Fruit fly (Drosophila melanogaster) whole organism, embryonic: ENCODE measurements around the gene CG9961.
A peak's percentile ranks its signal among the peaks of the same experiment; 100 is the strongest.

Experiments used
- Antp ChIP-seq: fragments of 200-800 bp; sonication (Bioruptor generic); optimal IDR thresholded peaks from 3 replicates; lab custom pipeline; 2016; ENCODE audit warnings: missing biosample characterization, missing genetic modification characterization
- CG10267 ChIP-seq: fragments of 200-800 bp; sonication (Bioruptor generic); optimal IDR thresholded peaks from 2 replicates; lab custom pipeline; 2018; ENCODE audit warnings: missing biosample characterization, mild to moderate bottlenecking, missing genetic modification characterization, moderate library complexity
- CG10274 ChIP-seq: fragments of 200-800 bp; sonication (Bioruptor generic); optimal IDR thresholded peaks from 3 replicates; lab custom pipeline; 2017; ENCODE audit warnings: missing biosample characterization, mild to moderate bottlenecking, missing genetic modification characterization
- CG10321 ChIP-seq: fragments of 200-800 bp; sonication (Bioruptor generic); IDR thresholded peaks from 2 replicates; pipeline ENCODE4 v1.3.6; 2022; ENCODE audit warnings: missing biosample characterization, missing genetic modification characterization
- CG11696 ChIP-seq: fragments of 200-800 bp; sonication (Bioruptor generic); IDR thresholded peaks from 2 replicates; pipeline ENCODE4 v1.3.6; 2022; ENCODE audit warnings: missing biosample characterization, missing genetic modification characterization
- CG1233 ChIP-seq: fragments of 200-800 bp; sonication (Bioruptor generic); optimal IDR thresholded peaks from 4 replicates; lab custom pipeline; 2018; ENCODE audit warnings: missing biosample characterization, mild to moderate bottlenecking, missing genetic modification characterization
- CG12659 ChIP-seq: fragments of 200-800 bp; sonication (Bioruptor generic); optimal IDR thresholded peaks from 3 replicates; lab custom pipeline; 2017; ENCODE audit warnings: mild to moderate bottlenecking, missing biosample characterization, missing genetic modification reagents, missing genetic modification characterization
- CG12769 ChIP-seq: fragments of 200-800 bp; sonication (Bioruptor generic); optimal IDR thresholded peaks from 2 replicates; lab custom pipeline; 2019; ENCODE audit warnings: missing biosample characterization, mild to moderate bottlenecking, missing genetic modification characterization, moderate library complexity
- CG13296 ChIP-seq: fragments of 200-800 bp; sonication (Bioruptor generic); optimal IDR thresholded peaks from 3 replicates; lab custom pipeline; 2018; ENCODE audit warnings: missing biosample characterization, mild to moderate bottlenecking, missing genetic modification characterization
- CG13894 ChIP-seq: fragments of 200-800 bp; sonication (Bioruptor generic); optimal IDR thresholded peaks from 3 replicates; lab custom pipeline; 2018; ENCODE audit warnings: missing biosample characterization, mild to moderate bottlenecking, missing genetic modification characterization, moderate library complexity
- CG18599 ChIP-seq: fragments of 200-800 bp; sonication (Bioruptor generic); optimal IDR thresholded peaks from 3 replicates; lab custom pipeline; 2017; ENCODE audit warnings: missing biosample characterization, missing genetic modification characterization, mild to moderate bottlenecking, moderate library complexity, missing genetic modification reagents
- CG2120 ChIP-seq: fragments of 200-800 bp; sonication (Bioruptor generic); optimal IDR thresholded peaks from 3 replicates; lab custom pipeline; 2016; ENCODE audit warnings: missing biosample characterization, missing genetic modification characterization
- CG30403 ChIP-seq: fragments of 200-800 bp; sonication (Bioruptor generic); optimal IDR thresholded peaks from 3 replicates; lab custom pipeline; 2016; ENCODE audit warnings: missing biosample characterization, missing genetic modification characterization
- CG3281 ChIP-seq: fragments of 200-800 bp; sonication (Bioruptor generic); optimal IDR thresholded peaks from 3 replicates; lab custom pipeline; 2017; ENCODE audit warnings: missing biosample characterization, mild to moderate bottlenecking, missing genetic modification characterization
- CG33557 ChIP-seq: fragments of 200-800 bp; sonication (Bioruptor generic); optimal IDR thresholded peaks from 2 replicates; lab custom pipeline; 2019; ENCODE audit warnings: missing biosample characterization, mild to moderate bottlenecking, missing genetic modification characterization, moderate library complexity
- CG4328 ChIP-seq: fragments of 200-800 bp; sonication (Bioruptor generic); optimal IDR thresholded peaks from 3 replicates; lab custom pipeline; 2017; ENCODE audit warnings: missing biosample characterization, missing genetic modification reagents, missing genetic modification characterization
- CG4424 ChIP-seq: fragments of 200-800 bp; sonication (Bioruptor generic); optimal IDR thresholded peaks from 3 replicates; lab custom pipeline; 2016; ENCODE audit warnings: missing biosample characterization, missing genetic modification characterization
- CG5953 ChIP-seq: fragments of 200-800 bp; sonication (Bioruptor generic); IDR thresholded peaks from 2 replicates; pipeline ENCODE4 v1.3.6; 2022; ENCODE audit warnings: missing biosample characterization, missing genetic modification characterization
- CG7372 ChIP-seq: fragments of 200-800 bp; sonication (Bioruptor generic); IDR thresholded peaks from 2 replicates; pipeline ENCODE4 v1.3.6; 2022; ENCODE audit warnings: missing biosample characterization, missing genetic modification characterization
- CG7987 ChIP-seq: fragments of 200-800 bp; sonication (Bioruptor generic); optimal IDR thresholded peaks from 2 replicates; lab custom pipeline; 2018; ENCODE audit warnings: missing biosample characterization, mild to moderate bottlenecking, missing genetic modification characterization, moderate library complexity
- CG8944 ChIP-seq: fragments of 200-800 bp; sonication (Bioruptor generic); optimal IDR thresholded peaks from 3 replicates; lab custom pipeline; 2016; ENCODE audit warnings: missing biosample characterization, missing genetic modification characterization
- CTCF ChIP-seq: fragments of 200-800 bp; sonication (Bioruptor generic); optimal IDR thresholded peaks from 2 replicates; lab custom pipeline; 2017; ENCODE audit warnings: missing biosample characterization, mild to moderate bottlenecking, missing genetic modification characterization, moderate library complexity
- Drgx ChIP-seq: fragments of 200-800 bp; sonication (Bioruptor generic); IDR thresholded peaks from 2 replicates; pipeline ENCODE4 v1.3.6; 2022; ENCODE audit warnings: missing biosample characterization, missing genetic modification characterization
- Gsc ChIP-seq: fragments of 200-800 bp; sonication (Bioruptor generic); IDR thresholded peaks from 2 replicates; pipeline ENCODE4 v1.3.6; 2022; ENCODE audit warnings: missing biosample characterization, missing genetic modification characterization
- H15 ChIP-seq: fragments of 200-800 bp; sonication (Bioruptor generic); IDR thresholded peaks from 3 replicates; pipeline ENCODE4 v1.3.6; 2022; ENCODE audit warnings: missing biosample characterization, missing genetic modification characterization
- Mad ChIP-seq: fragments of 200-800 bp; sonication (Bioruptor generic); optimal IDR thresholded peaks from 2 replicates; lab custom pipeline; 2016; ENCODE audit warnings: missing biosample characterization, missing genetic modification characterization
- Med ChIP-seq: fragments of 200-800 bp; sonication (Bioruptor generic); peaks from one replicate; lab custom pipeline; 2016; ENCODE audit warnings: missing biosample characterization, missing genetic modification characterization, mild to moderate bottlenecking, inconsistent platforms, moderate library complexity
- Ptx1 ChIP-seq: fragments of 200-800 bp; sonication (Bioruptor generic); IDR thresholded peaks from 2 replicates; pipeline ENCODE4 v1.3.6; 2022; ENCODE audit warnings: missing biosample characterization, missing genetic modification characterization
- Ravus ChIP-seq: fragments of 200-800 bp; sonication (Bioruptor generic); IDR thresholded peaks from 2 replicates; pipeline ENCODE4 v1.3.6; 2022; ENCODE audit warnings: missing biosample characterization, missing genetic modification characterization
- Rfx ChIP-seq: fragments of 200-800 bp; sonication (Bioruptor generic); IDR thresholded peaks from 2 replicates; pipeline ENCODE4 v1.3.6; 2022; ENCODE audit warnings: missing biosample characterization, missing genetic modification characterization
- ac ChIP-seq: fragments of 200-800 bp; sonication (Bioruptor generic); optimal IDR thresholded peaks from 3 replicates; lab custom pipeline; 2017; ENCODE audit warnings: missing biosample characterization, mild to moderate bottlenecking, missing genetic modification characterization
- ase ChIP-seq: fragments of 200-800 bp; sonication (Bioruptor generic); IDR thresholded peaks from 3 replicates; pipeline ENCODE4 v1.3.6; 2022; ENCODE audit warnings: missing biosample characterization, missing genetic modification characterization
- br ChIP-seq: fragments of >200 bp; optimal IDR thresholded peaks from 2 replicates; lab custom pipeline; 2017
- fd3F ChIP-seq: fragments of 200-800 bp; sonication (Bioruptor generic); optimal IDR thresholded peaks from 2 replicates; lab custom pipeline; 2018; ENCODE audit warnings: missing biosample characterization, mild to moderate bottlenecking, missing genetic modification characterization, moderate library complexity
- fu2 ChIP-seq: fragments of 200-800 bp; sonication (Bioruptor generic); optimal IDR thresholded peaks from 2 replicates; lab custom pipeline; 2016; ENCODE audit warnings: missing biosample characterization, missing genetic modification characterization
- jing ChIP-seq: fragments of 200-800 bp; sonication (Bioruptor generic); optimal IDR thresholded peaks from 2 replicates; lab custom pipeline; 2018; ENCODE audit warnings: missing biosample characterization, mild to moderate bottlenecking, missing genetic modification characterization
- lilli ChIP-seq: fragments of 200-800 bp; sonication (Bioruptor generic); optimal IDR thresholded peaks from 3 replicates; lab custom pipeline; 2016; ENCODE audit warnings: missing biosample characterization, missing genetic modification characterization
- nau ChIP-seq: fragments of 200-800 bp; sonication (Bioruptor generic); optimal IDR thresholded peaks from 3 replicates; lab custom pipeline; 2017; ENCODE audit warnings: missing biosample characterization, mild to moderate bottlenecking, missing genetic modification characterization, missing genetic modification reagents
- pan ChIP-seq, 4 experiments: fragments of >200 bp in 3 of 4; fragments of 200-800 bp in 1 of 4; sonication (Bioruptor generic) in 1 of 4; optimal IDR thresholded peaks in 3 of 4; IDR thresholded peaks in 1 of 4; 2 replicates each; pipeline versions ENCODE4 v1.3.6 to Lab custom; 2017 to 2022; ENCODE audit warnings: missing biosample characterization in 2 of 4, missing genetic modification characterization in 2 of 4, mixed read lengths in 1 of 4
- sc ChIP-seq, 3 experiments: fragments of >200 bp in 2 of 3; fragments of 200-800 bp in 1 of 3; sonication (Bioruptor generic) in 1 of 3; optimal IDR thresholded peaks; 2 replicates in 2 of 3; 3 replicates in 1 of 3; lab custom pipeline; 2017; ENCODE audit warnings: mild to moderate bottlenecking in 1 of 3, missing biosample characterization in 1 of 3, missing genetic modification characterization in 1 of 3, missing genetic modification reagents in 1 of 3
- slbo ChIP-seq: fragments of 200-800 bp; sonication (Bioruptor generic); IDR thresholded peaks from 2 replicates; pipeline ENCODE4 v1.3.6; 2022; ENCODE audit warnings: missing biosample characterization, missing genetic modification characterization
- stwl ChIP-seq: fragments of 200-800 bp; sonication (Bioruptor generic); optimal IDR thresholded peaks from 3 replicates; lab custom pipeline; 2018; ENCODE audit warnings: missing biosample characterization, mild to moderate bottlenecking, missing genetic modification characterization, moderate library complexity
- tin ChIP-seq: fragments of 200-800 bp; sonication (Bioruptor generic); optimal IDR thresholded peaks from 3 replicates; lab custom pipeline; 2016; ENCODE audit warnings: missing biosample characterization, missing genetic modification characterization
- tll ChIP-seq, 2 experiments: fragments of 200-800 bp in 1 of 2; fragments of >200 bp in 1 of 2; sonication (Bioruptor generic) in 1 of 2; optimal IDR thresholded peaks; 2 replicates each; lab custom pipeline; 2017 to 2019; ENCODE audit warnings: missing biosample characterization in 2 of 2, missing genetic modification characterization in 2 of 2, mild to moderate bottlenecking in 1 of 2, moderate library complexity in 1 of 2
- tup ChIP-seq: fragments of 200-800 bp; sonication (Bioruptor generic); optimal IDR thresholded peaks from 2 replicates; lab custom pipeline; 2016; ENCODE audit warnings: missing biosample characterization, mild to moderate bottlenecking, missing genetic modification characterization, moderate library complexity
- wdn ChIP-seq: fragments of 200-800 bp; sonication (Bioruptor generic); IDR thresholded peaks from 2 replicates; pipeline ENCODE4 v1.3.6; 2022; ENCODE audit warnings: missing biosample characterization, missing genetic modification characterization

CG9961 gene

dm6 chr2L:2731370-2732138, 13.2 kb downstream of the CG9961 start (continued):
- TF ChIP-seq CG7987 (no peak), Drgx (peak; percentile 57)

dm6 chr2L:2730756-2731155, 14.0 kb downstream of the CG9961 start:
- TF ChIP-seq CG18599 (GFP tag; lab: Kevin White, UChicago) (no peak), CG12769 (tag; lab: Kevin White, UChicago) (peak; percentile 9), br (lab: Kevin White, UChicago) (no peak), CG13894 (tag; lab: Kevin White, UChicago) (peak; percentile 1), CG7372 (peak; percentile 91), Med (peak; percentile 28), CTCF (no peak)

DNA sequence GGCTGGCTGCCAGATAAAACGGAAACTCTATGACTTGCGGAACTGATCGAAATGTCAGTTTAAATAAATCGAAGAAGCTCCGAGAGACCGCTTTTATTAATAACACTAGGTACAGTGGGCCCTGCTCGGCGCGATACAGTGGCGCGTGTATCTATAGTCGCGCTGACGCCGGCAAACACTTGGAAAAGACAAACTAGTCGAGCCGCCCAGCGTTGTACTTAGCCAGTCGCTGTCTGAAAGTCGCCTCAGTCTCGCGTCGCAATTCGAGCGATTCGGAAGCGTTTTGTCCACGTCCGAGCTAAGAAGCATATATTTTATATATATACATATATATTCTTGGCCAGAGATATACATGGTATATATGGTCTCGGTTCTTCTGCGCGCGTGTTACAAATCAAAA, 14.9 kb downstream of the CG9961 start:
- TF ChIP-seq tll (GFP tag; optimal IDR thresholded peaks at IDR 0.05; lab: Kevin White, UChicago) (no peak), CG3281 (peak; percentile 59), CG8944 (no peak), CG1233 (GFP tag; lab: Kevin White, UChicago) (peak; percentile 38), CG10274 (GFP tag; lab: Kevin White, UChicago) (peak; percentile 49), pan (optimal IDR thresholded peaks at IDR 0.05; lab: Kevin White, UChicago) (no peak), pan (GFP tag; optimal IDR thresholded peaks at IDR 0.05 in 1 of 2, IDR thresholded peaks at IDR 0.05 in 1 of 2) (peak in 1 of 2 experiments; percentile 63), H15 (peak; percentile 56; the same call in 1 of the 3 replicates), tup (GFP tag; lab: Kevin White, UChicago) (no peak), fu2 (no peak), slbo (GFP tag; lab: Robert Waterston, UW) (peak; percentile 70), CG11696 (GFP tag; lab: Robert Waterston, UW) (peak; percentile 62), ase (0 out of 3 replicates have a peak, but pooled peaks have one; percentile 28), nau (GFP tag; lab: Kevin White, UChicago) (peak; percentile 3), tin (GFP tag; lab: Kevin White, UChicago) (peak; percentile 40), CG10267 (tag; lab: Kevin White, UChicago) (no peak), Rfx (GFP tag; lab: Robert Waterston, UW) (peak; percentile 88), CG5953 (no peak), CG10321 (GFP tag; lab: Robert Waterston, UW) (no peak), Gsc (GFP tag; lab: Robert Waterston, UW) (no peak), wdn (GFP tag; lab: Robert Waterston, UW) (peak; percentile 35; the same call in 1 of the 2 replicates), CG4424 (GFP tag; lab: Kevin White, UChicago) (peak; percentile 24), Ravus (GFP tag; lab: Robert Waterston, UW) (no peak), stwl (tag; lab: Kevin White, UChicago) (no peak), lilli (peak; percentile 42), Ptx1 (GFP tag; lab: Robert Waterston, UW) (peak; percentile 30; the same call in 1 of the 2 replicates), CG33557 (GFP tag; lab: Kevin White, UChicago) (no peak), CG4328 (GFP tag; lab: Kevin White, UChicago) (no peak), CG2120 (GFP tag; lab: Kevin White, UChicago) (peak; percentile 62), jing (GFP tag; lab: Kevin White, UChicago) (no peak), Mad (peak; percentile 18), CG12659 (GFP tag; lab: Kevin White, UChicago) (peak; percentile 24), ac (no peak), fd3F (GFP tag; lab: Kevin White, UChicago) (peak; percentile 27), Antp (GFP tag; lab: Kevin White, UChicago) (peak; percentile 44), sc (optimal IDR thresholded peaks at IDR 0.05; lab: Kevin White, UChicago) (no peak), sc (GFP tag; optimal IDR thresholded peaks at IDR 0.05; lab: Kevin White, UChicago) (no peak), CG30403 (peak; percentile 18), CG13296 (peak; percentile 68)
